Worm (Caenorhabditis elegans) whole organism, late embryonic: ENCODE data around the gene rhy-1.

ENCODE experiments used
- C08G9.2 ChIP-seq: sonication (generic microtip); optimal IDR thresholded peaks from 2 replicates; lab custom pipeline; 2016; ENCODE audit warnings: mild to moderate bottlenecking, missing genetic modification characterization, moderate library complexity, missing compliant biosample characterization
- C38D4.7 ChIP-seq: fragments of 200-800 bp; sonication (Bioruptor generic); optimal IDR thresholded peaks from 2 replicates; lab custom pipeline; 2018; ENCODE audit warnings: mild to moderate bottlenecking, missing genetic modification characterization, moderate library complexity, missing compliant biosample characterization
- K02D7.2 ChIP-seq: sonication (generic microtip); optimal IDR thresholded peaks from 2 replicates; lab custom pipeline; 2017; ENCODE audit warnings: mild to moderate bottlenecking, missing genetic modification characterization, missing compliant biosample characterization
- K09A11.1 ChIP-seq: sonication (generic microtip); optimal IDR thresholded peaks from 2 replicates; lab custom pipeline; 2017; ENCODE audit warnings: antibody characterized with exemption, mild to moderate bottlenecking, missing genetic modification characterization, missing compliant biosample characterization; ENCODE audit not compliant: insufficient read depth
- T23F11.4 ChIP-seq: fragments of 200-800 bp; sonication (Bioruptor generic); optimal IDR thresholded peaks from 2 replicates; lab custom pipeline; 2018; ENCODE audit warnings: mild to moderate bottlenecking, missing genetic modification characterization, missing compliant biosample characterization
- ahr-1 ChIP-seq: sonication (generic microtip); optimal IDR thresholded peaks from 2 replicates; lab custom pipeline; 2016; ENCODE audit warnings: missing genetic modification characterization, missing compliant biosample characterization
- ceh-14 ChIP-seq: sonication (generic microtip); optimal IDR thresholded peaks from 2 replicates; lab custom pipeline; 2016; ENCODE audit warnings: missing genotype, missing genetic modification characterization, missing compliant biosample characterization
- ceh-18 ChIP-seq: sonication (generic microtip); optimal IDR thresholded peaks from 2 replicates; lab custom pipeline; 2016; ENCODE audit warnings: missing genetic modification characterization, missing compliant biosample characterization
- ceh-22 ChIP-seq: sonication (generic microtip); optimal IDR thresholded peaks from 2 replicates; lab custom pipeline; 2017; ENCODE audit warnings: missing biosample characterization, missing genetic modification characterization
- ceh-24 ChIP-seq: sonication (generic microtip); optimal IDR thresholded peaks from 2 replicates; lab custom pipeline; 2016; ENCODE audit warnings: mild to moderate bottlenecking, missing genetic modification characterization, missing compliant biosample characterization
- ceh-30 ChIP-seq: fragments of 150-350 bp; optimal IDR thresholded peaks from 2 replicates; lab custom pipeline; 2014; ENCODE audit warnings: missing biosample characterization, missing genetic modification characterization
- ceh-31 ChIP-seq: sonication (generic microtip); optimal IDR thresholded peaks from 2 replicates; lab custom pipeline; 2016; ENCODE audit warnings: missing genetic modification characterization, missing compliant biosample characterization
- ceh-34 ChIP-seq: sonication (generic microtip); optimal IDR thresholded peaks from 2 replicates; lab custom pipeline; 2016; ENCODE audit warnings: mild to moderate bottlenecking, missing genetic modification characterization, missing compliant biosample characterization
- ceh-6 ChIP-seq: fragments of 200-800 bp; sonication (Bioruptor generic); optimal IDR thresholded peaks from 2 replicates; lab custom pipeline; 2018; ENCODE audit warnings: mild to moderate bottlenecking, missing genetic modification characterization, missing compliant biosample characterization
- che-1 ChIP-seq: sonication (generic microtip); optimal IDR thresholded peaks from 2 replicates; lab custom pipeline; 2016; ENCODE audit warnings: mild to moderate bottlenecking, missing genetic modification characterization, missing compliant biosample characterization
- dmd-4 ChIP-seq: sonication (generic microtip); optimal IDR thresholded peaks from 2 replicates; lab custom pipeline; 2016; ENCODE audit warnings: borderline replicate concordance, missing genetic modification characterization, missing compliant biosample characterization
- elt-2 ChIP-seq: sonication (generic microtip); optimal IDR thresholded peaks from 2 replicates; lab custom pipeline; 2016; ENCODE audit warnings: missing genetic modification reagents, missing genetic modification characterization, missing compliant biosample characterization
- elt-4 ChIP-seq: sonication (generic microtip); optimal IDR thresholded peaks from 2 replicates; lab custom pipeline; 2016; ENCODE audit warnings: missing genetic modification characterization, missing compliant biosample characterization
- ets-4 ChIP-seq: sonication (generic microtip); optimal IDR thresholded peaks from 2 replicates; lab custom pipeline; 2016; ENCODE audit warnings: missing genetic modification characterization, missing compliant biosample characterization
- fkh-10 ChIP-seq: fragments of 150-350 bp; optimal IDR thresholded peaks from 2 replicates; lab custom pipeline; 2014; ENCODE audit warnings: missing biosample characterization, missing genetic modification reagents, missing genetic modification characterization
- fkh-6 ChIP-seq: sonication (generic microtip); optimal IDR thresholded peaks from 2 replicates; lab custom pipeline; 2016; ENCODE audit warnings: missing genetic modification characterization, missing compliant biosample characterization
- hlh-15 ChIP-seq: sonication (generic microtip); optimal IDR thresholded peaks from 2 replicates; lab custom pipeline; 2016; ENCODE audit warnings: missing genetic modification characterization, missing compliant biosample characterization
- hlh-8 ChIP-seq: sonication (generic microtip); optimal IDR thresholded peaks from 2 replicates; lab custom pipeline; 2016; ENCODE audit warnings: missing genotype, missing genetic modification characterization, missing compliant biosample characterization
- lim-6 ChIP-seq: sonication (generic microtip); optimal IDR thresholded peaks from 2 replicates; lab custom pipeline; 2016; ENCODE audit warnings: missing genetic modification characterization, missing compliant biosample characterization
- madf-2 ChIP-seq: sonication (generic microtip); optimal IDR thresholded peaks from 2 replicates; lab custom pipeline; 2017; ENCODE audit warnings: missing genetic modification characterization, missing compliant biosample characterization
- mec-3 ChIP-seq: sonication (generic microtip); optimal IDR thresholded peaks from 2 replicates; lab custom pipeline; 2016; ENCODE audit warnings: borderline replicate concordance, missing genetic modification characterization, missing compliant biosample characterization
- nfya-1 ChIP-seq: sonication (generic microtip); optimal IDR thresholded peaks from 2 replicates; lab custom pipeline; 2017; ENCODE audit warnings: missing genetic modification characterization, mild to moderate bottlenecking, missing compliant biosample characterization, antibody characterized with exemption, moderate library complexity
- npax-4 ChIP-seq: sonication (generic microtip); optimal IDR thresholded peaks from 2 replicates; lab custom pipeline; 2016; ENCODE audit warnings: missing genetic modification characterization, missing compliant biosample characterization
- pag-3 ChIP-seq: sonication (generic microtip); optimal IDR thresholded peaks from 2 replicates; lab custom pipeline; 2016; ENCODE audit warnings: missing compliant biosample characterization, missing genetic modification characterization, borderline replicate concordance
- pat-9 ChIP-seq: fragments of 200-800 bp; sonication (Bioruptor generic); optimal IDR thresholded peaks from 2 replicates; lab custom pipeline; 2018; ENCODE audit warnings: mild to moderate bottlenecking, missing genetic modification characterization, moderate library complexity, missing compliant biosample characterization
- pax-1 ChIP-seq: fragments of 150-350 bp; optimal IDR thresholded peaks from 2 replicates; lab custom pipeline; 2014; ENCODE audit warnings: missing biosample characterization, missing genetic modification characterization
- pha-2 ChIP-seq: sonication (generic microtip); optimal IDR thresholded peaks from 2 replicates; lab custom pipeline; 2017; ENCODE audit warnings: mild to moderate bottlenecking, missing genetic modification characterization, missing compliant biosample characterization
- ref-2 ChIP-seq: sonication (generic microtip); optimal IDR thresholded peaks from 2 replicates; lab custom pipeline; 2016; ENCODE audit warnings: missing genetic modification characterization, missing compliant biosample characterization
- sox-2 ChIP-seq: fragments of 200-800 bp; sonication (Bioruptor generic); IDR thresholded peaks from 2 replicates; pipeline ENCODE4 v1.3.6; 2022; ENCODE audit warnings: missing genetic modification reagents, missing genetic modification characterization, missing compliant biosample characterization
- tbx-7 ChIP-seq: sonication (generic microtip); optimal IDR thresholded peaks from 2 replicates; lab custom pipeline; 2016; ENCODE audit warnings: missing genotype, missing genetic modification characterization, missing compliant biosample characterization
- unc-55 ChIP-seq: sonication (generic microtip); optimal IDR thresholded peaks from 2 replicates; lab custom pipeline; 2017; ENCODE audit warnings: missing biosample characterization, missing genetic modification reagents, missing genetic modification characterization
- unc-86 ChIP-seq: sonication (generic microtip); optimal IDR thresholded peaks from 2 replicates; lab custom pipeline; 2016; ENCODE audit warnings: missing genetic modification characterization, missing compliant biosample characterization

rhy-1 gene

ce11 chrII:9127379-9127778, 33.8 kb upstream of the rhy-1 start:
- no peak for TF ChIP-seq mec-3 (tag; lab: Kevin White, UChicago)
- TF ChIP-seq K02D7.2 (tag; lab: Kevin White, UChicago), result no peak
- TF ChIP-seq fkh-6 (tag; lab: Kevin White, UChicago), result no peak
- TF ChIP-seq ceh-22, result no peak
- TF ChIP-seq pag-3 (tag; lab: Kevin White, UChicago), result no peak
- no peak for TF ChIP-seq che-1 (tag; lab: Kevin White, UChicago)

DNA sequence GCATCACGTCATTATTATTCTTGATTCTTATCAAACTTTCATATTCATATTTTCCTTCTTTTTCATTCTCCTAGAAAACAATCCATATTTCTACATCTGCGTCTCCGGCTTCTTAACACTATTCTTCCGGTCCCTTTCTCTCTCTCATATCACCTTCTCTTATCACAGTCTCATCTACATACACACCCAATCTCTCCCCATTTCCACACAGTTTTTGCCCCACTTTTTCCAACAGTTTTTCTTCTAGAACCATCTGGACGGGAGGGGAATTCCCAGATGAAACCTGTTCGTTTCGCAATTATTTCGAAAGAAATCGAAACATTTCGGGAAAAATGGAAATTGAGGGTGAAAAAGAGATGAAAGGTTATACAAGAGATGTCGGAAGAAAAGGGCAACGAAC, 33.0 kb upstream of the rhy-1 start:
- TF ChIP-seq pax-1 (tag; lab: Kevin White, UChicago) (no peak), elt-2 (tag; lab: Kevin White, UChicago) (peak; percentile 75), ceh-6 (GFP tag; lab: Kevin White, UChicago) (no peak), ceh-31 (tag; lab: Kevin White, UChicago) (no peak), fkh-10 (GFP tag; lab: Kevin White, UChicago) (no peak)

DNA sequence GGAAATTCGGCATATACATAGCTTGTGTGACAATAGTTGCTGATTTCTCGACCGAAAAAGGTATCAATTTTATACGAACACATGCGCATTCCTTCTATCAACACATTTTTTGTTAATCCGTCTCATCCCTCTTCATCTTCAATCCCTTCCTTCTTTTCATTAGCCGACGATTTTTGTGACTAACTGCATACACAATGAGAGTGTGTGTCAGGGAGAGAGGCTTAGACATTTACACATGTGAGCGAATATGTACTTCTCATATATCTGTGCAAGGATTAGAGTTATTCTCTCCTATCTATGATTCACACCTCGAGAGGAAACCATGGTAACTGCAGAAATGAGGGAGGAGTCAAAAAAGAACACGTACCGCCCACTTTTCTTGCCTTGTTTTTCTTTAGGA, 30.8 kb upstream of the rhy-1 start:
- no peak for TF ChIP-seq dmd-4 (tag; lab: Kevin White, UChicago)
- TF ChIP-seq ref-2 (tag; lab: Kevin White, UChicago), result no peak
- no peak for TF ChIP-seq sox-2 (GFP tag; lab: Robert Waterston, UW)
- TF ChIP-seq ets-4 (tag; lab: Kevin White, UChicago), result no peak
- TF ChIP-seq ceh-31 (tag; lab: Kevin White, UChicago), result no peak
- no peak for TF ChIP-seq hlh-15
- no peak for TF ChIP-seq unc-86 (tag; lab: Kevin White, UChicago)
- no peak for TF ChIP-seq K09A11.1
- no peak for TF ChIP-seq ceh-14 (tag; lab: Kevin White, UChicago)
- no peak for TF ChIP-seq unc-55 (GFP tag; lab: Kevin White, UChicago)
- TF ChIP-seq C08G9.2, result no peak
- no peak for TF ChIP-seq hlh-8 (tag; lab: Kevin White, UChicago)
- TF ChIP-seq nfya-1 (tag; lab: Kevin White, UChicago), result no peak
- no peak for TF ChIP-seq ceh-18 (tag; lab: Kevin White, UChicago)
- no peak for TF ChIP-seq ahr-1 (tag; lab: Kevin White, UChicago)
- no peak for TF ChIP-seq pha-2 (tag; lab: Kevin White, UChicago)
- no peak for TF ChIP-seq pat-9 (tag; lab: Kevin White, UChicago)
- no peak for TF ChIP-seq lim-6 (tag; lab: Kevin White, UChicago)
- TF ChIP-seq T23F11.4 (GFP tag; lab: Kevin White, UChicago), result no peak
- TF ChIP-seq madf-2 (tag; lab: Kevin White, UChicago), result no peak

- TF ChIP-seq tbx-7 (tag; lab: Kevin White, UChicago), result no peak
- no peak for TF ChIP-seq elt-4 (tag; lab: Kevin White, UChicago)
- no peak for TF ChIP-seq npax-4 (tag; lab: Kevin White, UChicago)
- no peak for TF ChIP-seq C38D4.7
- TF ChIP-seq ceh-34 (tag; lab: Kevin White, UChicago), result no peak
- no peak for TF ChIP-seq ceh-31 (tag; lab: Kevin White, UChicago)
- no peak for TF ChIP-seq ceh-24
- no peak for TF ChIP-seq K02D7.2 (tag; lab: Kevin White, UChicago)
- TF ChIP-seq ceh-30, result no peak
- TF ChIP-seq unc-55 (GFP tag; lab: Kevin White, UChicago), result no peak
These were observed 29.8 kb upstream of the rhy-1 start, which contains the start of gene C16D2.1 for ce11 chrII:9131363-9131762. Gene C16D2.1 (plus strand): TSS chrII:9131663.
